Worm (Caenorhabditis elegans): Measurements from ENCODE around the gene zip-11.
A peak's percentile ranks its signal among the peaks of the same experiment; 100 is the strongest.

zip-11 gene

ce11 chrIV:3338176-3338575, 27.1 kb downstream of the zip-11 start (continued):
- no peak for TF ChIP-seq somi-1 (GFP tag; optimal IDR thresholded peaks at IDR 0.05)
- no peak for TF ChIP-seq athp-1 (tag; optimal IDR thresholded peaks at IDR 0.05)
- no peak for TF ChIP-seq nhr-90 (tag; optimal IDR thresholded peaks at IDR 0.05)
- peak; percentile 58; the same call in 1 of the 2 replicates for TF ChIP-seq lin-26 (GFP tag; IDR thresholded peaks at IDR 0.05)
- no peak for TF ChIP-seq attf-3 (GFP tag; conservative IDR thresholded peaks at IDR 0.05)
- no peak for TF ChIP-seq F49E8.2 (tag; optimal IDR thresholded peaks at IDR 0.05; ENCODE audit: insufficient read depth)
- no peak for TF ChIP-seq let-526 (GFP tag; IDR thresholded peaks at IDR 0.05)
- TF ChIP-seq F33H1.4 (GFP tag; IDR thresholded peaks at IDR 0.05), result peak; percentile 41; the same call in 1 of the 2 replicates
- TF ChIP-seq lsy-27 (tag; optimal IDR thresholded peaks at IDR 0.05; ENCODE audit: borderline replicate concordance, insufficient read depth), result no peak
- TF ChIP-seq tbp1 (GFP tag; optimal IDR thresholded peaks at IDR 0.05), result peak; percentile 14
- TF ChIP-seq K11D2.4 (GFP tag; IDR thresholded peaks at IDR 0.05), result no peak
- TF ChIP-seq sea-2 (GFP tag; IDR thresholded peaks at IDR 0.05), result no peak
- TF ChIP-seq madf-6 (GFP tag; IDR thresholded peaks at IDR 0.05), result peak; percentile 65
- TF ChIP-seq ceh-27 (GFP tag; optimal IDR thresholded peaks at IDR 0.05), result no peak
- no peak for TF ChIP-seq Y67H2A.10 (GFP tag; conservative IDR thresholded peaks at IDR 0.05)
- peak; percentile 81 for TF ChIP-seq madf-3 (GFP tag; IDR thresholded peaks at IDR 0.05)
- TF ChIP-seq egl-18 (GFP tag; IDR thresholded peaks at IDR 0.05), result no peak
- peak; percentile 69; the same call in 1 of the 2 replicates for TF ChIP-seq egl-44 (GFP tag; IDR thresholded peaks at IDR 0.05)
- TF ChIP-seq nhr-120 (GFP tag; IDR thresholded peaks at IDR 0.05), result no peak
- TF ChIP-seq lir-1 (GFP tag; conservative IDR thresholded peaks at IDR 0.05), result no peak
- TF ChIP-seq ztf-6 (GFP tag; IDR thresholded peaks at IDR 0.05), result no peak
- TF ChIP-seq Y95B8A.8 (GFP tag; IDR thresholded peaks at IDR 0.05), result 0 out of 2 replicates have a peak, but pooled peaks have one; percentile 29
- TF ChIP-seq mxl-1 (tag; optimal IDR thresholded peaks at IDR 0.05), result no peak
- no peak; the same call in 1 of the 2 replicates for TF ChIP-seq mcd-1 (GFP tag; IDR thresholded peaks at IDR 0.05)
- TF ChIP-seq madf-10 (tag; optimal IDR thresholded peaks at IDR 0.05), result no peak
- no peak for TF ChIP-seq F10E7.11 (tag; optimal IDR thresholded peaks at IDR 0.05)
- TF ChIP-seq B0336.3 (GFP tag; IDR thresholded peaks at IDR 0.05), result peak; percentile 77; the same call in 1 of the 2 replicates
- TF ChIP-seq lin-35 (GFP tag; optimal IDR thresholded peaks at IDR 0.05), result no peak
- TF ChIP-seq nfya-2 (GFP tag; IDR thresholded peaks at IDR 0.05), result no peak
- no peak for TF ChIP-seq fkh-3 (tag; optimal IDR thresholded peaks at IDR 0.05)
- no peak for TF ChIP-seq mel-28 (tag; optimal IDR thresholded peaks at IDR 0.05; ENCODE audit: borderline replicate concordance)
- TF ChIP-seq dpl-1 (GFP tag; optimal IDR thresholded peaks at IDR 0.05), result no peak
- no peak for TF ChIP-seq let-607 (tag; optimal IDR thresholded peaks at IDR 0.05)
- no peak for TF ChIP-seq ztf-26 (tag; optimal IDR thresholded peaks at IDR 0.05)
- no peak for TF ChIP-seq ceh-79 (tag; optimal IDR thresholded peaks at IDR 0.05)
- 0 out of 2 replicates have a peak, but pooled peaks have one; percentile 67 for TF ChIP-seq aptf-3 (GFP tag; IDR thresholded peaks at IDR 0.05)
- TF ChIP-seq Y56A3A.18 (GFP tag; IDR thresholded peaks at IDR 0.05), result no peak
- no peak for TF ChIP-seq C06A6.2 (GFP tag; conservative IDR thresholded peaks at IDR 0.05)
- TF ChIP-seq rpc-1 (optimal IDR thresholded peaks at IDR 0.05), result no peak
- TF ChIP-seq rpc-1 (tag; optimal IDR thresholded peaks at IDR 0.05), result no peak
- TF ChIP-seq hmg-20 (GFP tag; IDR thresholded peaks at IDR 0.05), result no peak
- 0 out of 2 replicates have a peak, but pooled peaks have one; percentile 48 for TF ChIP-seq Y53G8AR.9 (GFP tag; conservative IDR thresholded peaks at IDR 0.05)
- TF ChIP-seq lin-40 (tag; optimal IDR thresholded peaks at IDR 0.05), result no peak
- TF ChIP-seq mes-4 (tag; optimal IDR thresholded peaks at IDR 0.05), result no peak
- TF ChIP-seq akir-1 (GFP tag; optimal IDR thresholded peaks at IDR 0.05), result no peak
- no peak for TF ChIP-seq F55B11.4 (tag; optimal IDR thresholded peaks at IDR 0.05; ENCODE audit: borderline replicate concordance, insufficient read depth)
- TF ChIP-seq F57C9.4 (tag; optimal IDR thresholded peaks at IDR 0.05), result no peak
- no peak for TF ChIP-seq ets-4 (GFP tag; optimal IDR thresholded peaks at IDR 0.05)
- no peak for TF ChIP-seq rec-8 (tag; optimal IDR thresholded peaks at IDR 0.05)

All from whole organism, young adult.